Worm (Caenorhabditis elegans) whole organism, late embryonic: ENCODE results near the gene T12A2.3.

Experiments
- ceh-14 ChIP-seq: sonication (generic microtip); optimal IDR thresholded peaks from 2 replicates; lab custom pipeline; 2016; ENCODE audit warnings: missing genotype, missing genetic modification characterization, missing compliant biosample characterization
- ets-4 ChIP-seq: sonication (generic microtip); optimal IDR thresholded peaks from 2 replicates; lab custom pipeline; 2016; ENCODE audit warnings: missing genetic modification characterization, missing compliant biosample characterization
- hlh-6 ChIP-seq: sonication (generic microtip); optimal IDR thresholded peaks from 2 replicates; lab custom pipeline; 2016; ENCODE audit warnings: missing genotype, missing genetic modification characterization, missing compliant biosample characterization
- mec-3 ChIP-seq: sonication (generic microtip); optimal IDR thresholded peaks from 2 replicates; lab custom pipeline; 2016; ENCODE audit warnings: borderline replicate concordance, missing genetic modification characterization, missing compliant biosample characterization
- nhr-232 ChIP-seq: sonication (generic microtip); optimal IDR thresholded peaks from 2 replicates; lab custom pipeline; 2016; ENCODE audit warnings: missing genetic modification characterization, missing compliant biosample characterization
- npax-4 ChIP-seq: sonication (generic microtip); optimal IDR thresholded peaks from 2 replicates; lab custom pipeline; 2016; ENCODE audit warnings: missing genetic modification characterization, missing compliant biosample characterization
- pha-4 ChIP-seq: fragments of 150-350 bp; optimal IDR thresholded peaks from 2 replicates; lab custom pipeline; 2018; ENCODE audit warnings: missing biosample characterization, missing genetic modification reagents, missing genetic modification characterization
- sox-4 ChIP-seq: sonication (generic microtip); optimal IDR thresholded peaks from 2 replicates; lab custom pipeline; 2017; ENCODE audit warnings: mild to moderate bottlenecking, missing genetic modification characterization, inconsistent platforms, missing compliant biosample characterization
- syd-9 ChIP-seq: sonication (generic microtip); optimal IDR thresholded peaks from 2 replicates; lab custom pipeline; 2016; ENCODE audit warnings: mild to moderate bottlenecking, missing genetic modification characterization, moderate library complexity, missing compliant biosample characterization
- tbx-2 ChIP-seq: sonication (generic microtip); optimal IDR thresholded peaks from 2 replicates; lab custom pipeline; 2016; ENCODE audit warnings: missing genetic modification characterization, missing compliant biosample characterization
- unc-86 ChIP-seq: sonication (generic microtip); optimal IDR thresholded peaks from 2 replicates; lab custom pipeline; 2016; ENCODE audit warnings: missing genetic modification characterization, missing compliant biosample characterization
- ztf-16 ChIP-seq: sonication (generic microtip); optimal IDR thresholded peaks from 2 replicates; lab custom pipeline; 2017; ENCODE audit warnings: missing genetic modification characterization, missing compliant biosample characterization

ce11 chrIII:6278301-6278827 is 37.7 kb downstream of the T12A2.3 start, which contains the start of gene C18F10.7:
- TF ChIP-seq syd-9 (tag; lab: Kevin White, UChicago) (no peak), ztf-16 (tag; lab: Kevin White, UChicago) (no peak), nhr-232 (tag; lab: Kevin White, UChicago) (no peak), unc-86 (no peak), ceh-14 (no peak), sox-4 (tag; lab: Kevin White, UChicago) (no peak), tbx-2 (no peak), ets-4 (tag; lab: Kevin White, UChicago) (no peak), pha-4 (tag; lab: Kevin White, UChicago) (no peak), mec-3 (tag; lab: Kevin White, UChicago) (no peak), hlh-6 (tag; lab: Kevin White, UChicago) (no peak), npax-4 (no peak)
